Fruit fly (Drosophila melanogaster): Measurements from ENCODE around the gene CG12817.
A peak's percentile ranks its signal among the peaks of the same experiment; 100 is the strongest.

Gene CG12817

dm6 chr3R:10268865-10269442 is 44.4 kb upstream of the CG12817 start (continued):
- peak; percentile 29 for TF ChIP-seq trem (tag; optimal IDR thresholded peaks at IDR 0.05)
- peak; percentile 35 for TF ChIP-seq CG6654 (GFP tag; optimal IDR thresholded peaks at IDR 0.05)
- peak; percentile 60 for TF ChIP-seq al (GFP tag; IDR thresholded peaks at IDR 0.05)
- TF ChIP-seq CG7357 (GFP tag; IDR thresholded peaks at IDR 0.05): peak; percentile 60
- no peak for TF ChIP-seq CG10431 (GFP tag; optimal IDR thresholded peaks at IDR 0.05)
- no peak for TF ChIP-seq pzg (GFP tag; optimal IDR thresholded peaks at IDR 0.05)
- TF ChIP-seq dysf (GFP tag; IDR thresholded peaks at IDR 0.05): peak; percentile 85
- peak; percentile 43 for TF ChIP-seq Antp (GFP tag; optimal IDR thresholded peaks at IDR 0.05)
- peak; percentile 65 for TF ChIP-seq dpn (GFP tag; optimal IDR thresholded peaks at IDR 0.05)
- no peak for TF ChIP-seq CG12104 (GFP tag; optimal IDR thresholded peaks at IDR 0.05)
- TF ChIP-seq Taf1 (GFP tag; IDR thresholded peaks at IDR 0.05): peak; percentile 72
- peak; percentile 40 for TF ChIP-seq corto (GFP tag; optimal IDR thresholded peaks at IDR 0.05)
- no peak for TF ChIP-seq CHES-1-like (GFP tag; optimal IDR thresholded peaks at IDR 0.05)
- TF ChIP-seq wor (GFP tag; IDR thresholded peaks at IDR 0.05): peak; percentile 73
- TF ChIP-seq CG13123 (GFP tag; optimal IDR thresholded peaks at IDR 0.05): no peak
- TF ChIP-seq B-H2 (GFP tag; optimal IDR thresholded peaks at IDR 0.05): no peak
- no peak for TF ChIP-seq CG8478 (optimal IDR thresholded peaks at IDR 0.05)
- TF ChIP-seq CG16815 (GFP tag; optimal IDR thresholded peaks at IDR 0.05): no peak
- TF ChIP-seq pros (GFP tag; optimal IDR thresholded peaks at IDR 0.05): no peak
- TF ChIP-seq ftz-f1 (GFP tag; optimal IDR thresholded peaks at IDR 0.05): no peak
- peak; percentile 62 for TF ChIP-seq Blimp-1 (GFP tag; optimal IDR thresholded peaks at IDR 0.05)
- TF ChIP-seq CG3163 (GFP tag; optimal IDR thresholded peaks at IDR 0.05): no peak
- no peak for TF ChIP-seq CG17186 (GFP tag; optimal IDR thresholded peaks at IDR 0.05)
- no peak for TF ChIP-seq abd-A (tag; optimal IDR thresholded peaks at IDR 0.05)
- TF ChIP-seq CG2129 (GFP tag; IDR thresholded peaks at IDR 0.05; ENCODE audit: partially characterized antibody): no peak
- no peak for TF ChIP-seq p53 (GFP tag; optimal IDR thresholded peaks at IDR 0.05)
- TF ChIP-seq sna (GFP tag; IDR thresholded peaks at IDR 0.05; ENCODE audit: partially characterized antibody): no peak
- peak; percentile 6 to 52 for TF ChIP-seq Pdp1 (GFP tag; optimal IDR thresholded peaks at IDR 0.05)
- no peak for TF ChIP-seq wek (GFP tag; optimal IDR thresholded peaks at IDR 0.05)
- TF ChIP-seq nom (GFP tag; optimal IDR thresholded peaks at IDR 0.05): no peak
- peak; percentile 80 for TF ChIP-seq dmrt99B (tag; optimal IDR thresholded peaks at IDR 0.05)
- TF ChIP-seq NC2α (GFP tag; optimal IDR thresholded peaks at IDR 0.05): no peak
- TF ChIP-seq B-H1 (GFP tag; IDR thresholded peaks at IDR 0.05): peak; percentile 70
- peak; percentile 68 for TF ChIP-seq fd96Cb (tag; optimal IDR thresholded peaks at IDR 0.05)
- TF ChIP-seq CG12299 (tag; optimal IDR thresholded peaks at IDR 0.05): peak; percentile 2
- peak; percentile 24 for TF ChIP-seq gro (GFP tag; optimal IDR thresholded peaks at IDR 0.05)
- TF ChIP-seq Mes4 (GFP tag; optimal IDR thresholded peaks at IDR 0.05): no peak
- TF ChIP-seq ind (GFP tag; optimal IDR thresholded peaks at IDR 0.05): peak; percentile 71
- TF ChIP-seq Awh (GFP tag; IDR thresholded peaks at IDR 0.05): peak; percentile 83
- peak; percentile 58 for TF ChIP-seq ewg (GFP tag; optimal IDR thresholded peaks at IDR 0.05)
- TF ChIP-seq wdn (GFP tag; IDR thresholded peaks at IDR 0.05): peak; percentile 64; the same call in 1 of the 2 replicates
- TF ChIP-seq dimm (GFP tag; IDR thresholded peaks at IDR 0.05): peak; percentile 49
- peak; percentile 34 for TF ChIP-seq az2 (GFP tag; optimal IDR thresholded peaks at IDR 0.05)
- no peak for TF ChIP-seq tll (GFP tag; optimal IDR thresholded peaks at IDR 0.05)
- TF ChIP-seq CG12219 (GFP tag; optimal IDR thresholded peaks at IDR 0.05): peak; percentile 29
- TF ChIP-seq kah (GFP tag; optimal IDR thresholded peaks at IDR 0.05): no peak
- TF ChIP-seq Gsc (GFP tag; IDR thresholded peaks at IDR 0.05): no peak
- no peak for TF ChIP-seq Sin3A (optimal IDR thresholded peaks at IDR 0.05)
- no peak for TF ChIP-seq BtbVII (GFP tag; optimal IDR thresholded peaks at IDR 0.05)
- peak; percentile 66; the same call in 2 of the 3 replicates for TF ChIP-seq Dbx (GFP tag; IDR thresholded peaks at IDR 0.05)
- TF ChIP-seq ems (GFP tag; optimal IDR thresholded peaks at IDR 0.05): peak; percentile 78
